Worm (Caenorhabditis elegans): ENCODE measurements around the gene F53H2.1.

DNA sequence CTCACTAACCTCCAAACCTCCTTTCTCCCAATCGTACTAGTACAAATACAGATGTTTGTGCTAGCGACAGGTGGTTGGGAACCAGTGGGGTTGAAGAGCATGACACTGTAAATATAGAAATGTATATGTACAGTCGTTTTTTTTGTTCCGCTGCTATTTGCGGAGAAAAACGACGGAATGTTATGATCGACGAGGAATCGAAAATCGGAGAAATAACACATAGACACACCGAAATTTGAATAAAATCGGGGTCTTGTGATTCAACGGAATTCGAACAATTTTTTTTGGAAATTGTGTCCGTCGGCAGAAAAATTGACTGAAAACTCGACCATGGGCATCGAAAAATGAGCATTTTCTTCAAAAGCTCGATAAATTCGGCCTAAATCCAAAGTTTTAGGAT, 24.1 kb downstream of the F53H2.1 start, which contains the start of gene F53H2.3:
- no peak for TF ChIP-seq fkh-4 (tag; optimal IDR thresholded peaks at IDR 0.05; ENCODE audit: borderline replicate concordance)
- TF ChIP-seq tlp-1 (tag; optimal IDR thresholded peaks at IDR 0.05) = no peak
- TF ChIP-seq alr-1 (tag; optimal IDR thresholded peaks at IDR 0.05; ENCODE audit: borderline replicate concordance) = no peak
- TF ChIP-seq ztf-4 (tag; optimal IDR thresholded peaks at IDR 0.05) = no peak
- no peak for TF ChIP-seq tbx-2 (tag; optimal IDR thresholded peaks at IDR 0.05)
- no peak for TF ChIP-seq efl-1 (optimal IDR thresholded peaks at IDR 0.05)
- no peak for TF ChIP-seq efl-1 (GFP tag; optimal IDR thresholded peaks at IDR 0.05 in 1 of 2)
- TF ChIP-seq fos-1 (tag; optimal IDR thresholded peaks at IDR 0.05) = no peak
- TF ChIP-seq lin-39 (tag; optimal IDR thresholded peaks at IDR 0.05) = no peak

Data from whole organism, L1 larva.